Worm (Caenorhabditis elegans) whole organism, L4 larva: ENCODE results near the gene abf-5.

Source experiments
- D1046.2 ChIP-seq: fragments of 200-800 bp; sonication (Bioruptor generic); IDR thresholded peaks from 2 replicates; pipeline ENCODE4 v1.3.6; 2022; ENCODE audit warnings: missing genetic modification characterization, missing compliant biosample characterization
- F10B5.3 ChIP-seq: sonication (generic microtip); optimal IDR thresholded peaks from 2 replicates; lab custom pipeline; 2016; ENCODE audit warnings: mild to moderate bottlenecking, missing genetic modification characterization, missing compliant biosample characterization
- F26F4.8 ChIP-seq: fragments of 200-800 bp; sonication (Bioruptor generic); conservative IDR thresholded peaks from 2 replicates; pipeline ENCODE4 v1.3.6; 2022; ENCODE audit warnings: missing genetic modification characterization, missing compliant biosample characterization
- F49E8.2 ChIP-seq: sonication (generic microtip); optimal IDR thresholded peaks from 2 replicates; lab custom pipeline; 2016; ENCODE audit warnings: missing compliant biosample characterization, mild to moderate bottlenecking, missing genetic modification characterization, borderline replicate concordance
- Y48G9A.11 ChIP-seq: fragments of 200-800 bp; sonication (Bioruptor generic); IDR thresholded peaks from 2 replicates; pipeline ENCODE4 v1.3.6; 2022; ENCODE audit warnings: missing genetic modification reagents, missing genetic modification characterization, missing compliant biosample characterization
- Y5F2A.4 ChIP-seq: fragments of 200-800 bp; sonication (Bioruptor generic); optimal IDR thresholded peaks from 2 replicates; lab custom pipeline; 2018; ENCODE audit warnings: mild to moderate bottlenecking, missing genetic modification characterization, missing compliant biosample characterization
- aha-1 ChIP-seq: fragments of 150-350 bp; peaks from one replicate; lab custom pipeline; 2014; ENCODE audit warnings: missing biosample characterization, missing genetic modification characterization
- aly-2 ChIP-seq: sonication (generic microtip); optimal IDR thresholded peaks from 2 replicates; lab custom pipeline; 2018; ENCODE audit warnings: missing biosample characterization, missing genetic modification characterization
- ama-1 ChIP-seq: fragments of 150-350 bp; optimal IDR thresholded peaks from 2 replicates; lab custom pipeline; 2014; ENCODE audit warnings: inconsistent platforms, mixed read lengths
- attf-4 ChIP-seq: sonication (generic microtip); optimal IDR thresholded peaks from 3 replicates; lab custom pipeline; 2017; ENCODE audit warnings: missing biosample characterization, missing genetic modification characterization
- ceh-20 ChIP-seq: fragments of 200-800 bp; sonication (Bioruptor generic); IDR thresholded peaks from 2 replicates; pipeline ENCODE4 v1.3.6; 2022; ENCODE audit warnings: missing genetic modification reagents, missing genetic modification characterization, missing compliant biosample characterization
- ceh-28 ChIP-seq: fragments of 150-350 bp; optimal IDR thresholded peaks from 2 replicates; lab custom pipeline; 2014; ENCODE audit warnings: missing biosample characterization, missing genetic modification reagents, missing genetic modification characterization
- ceh-44 ChIP-seq: fragments of 200-800 bp; sonication (Bioruptor generic); IDR thresholded peaks from 2 replicates; pipeline ENCODE4 v1.3.6; 2022; ENCODE audit warnings: missing genetic modification reagents, missing genetic modification characterization, missing compliant biosample characterization
- ceh-82 ChIP-seq: sonication (generic microtip); optimal IDR thresholded peaks from 2 replicates; lab custom pipeline; 2017; ENCODE audit warnings: missing biosample characterization, missing genetic modification characterization
- dmd-6 ChIP-seq: fragments of 200-800 bp; sonication (Bioruptor generic); IDR thresholded peaks from 2 replicates; pipeline ENCODE4 v1.3.6; 2022; ENCODE audit warnings: missing genetic modification reagents, missing genetic modification characterization, missing compliant biosample characterization
- dmd-9 ChIP-seq: fragments of 200-800 bp; sonication (Bioruptor generic); IDR thresholded peaks from 2 replicates; pipeline ENCODE4 v1.3.6; 2022; ENCODE audit warnings: missing genetic modification reagents, missing genetic modification characterization, missing compliant biosample characterization
- dve-1 ChIP-seq: sonication (generic microtip); optimal IDR thresholded peaks from 2 replicates; lab custom pipeline; 2017; ENCODE audit warnings: antibody characterized with exemption, mild to moderate bottlenecking, missing genetic modification characterization, missing compliant biosample characterization; ENCODE audit not compliant: insufficient read depth
- fkh-10 ChIP-seq: fragments of 150-350 bp; optimal IDR thresholded peaks from 2 replicates; lab custom pipeline; 2014; ENCODE audit warnings: missing biosample characterization, missing genetic modification reagents, missing genetic modification characterization
- hlh-11 ChIP-seq: fragments of 200-800 bp; sonication (Bioruptor generic); optimal IDR thresholded peaks from 2 replicates; lab custom pipeline; 2018; ENCODE audit warnings: mild to moderate bottlenecking, missing genetic modification characterization, missing compliant biosample characterization
- lim-7 ChIP-seq: fragments of 200-800 bp; sonication (Bioruptor generic); IDR thresholded peaks from 2 replicates; pipeline ENCODE4 v1.3.6; 2022; ENCODE audit warnings: missing genetic modification characterization, missing compliant biosample characterization
- lin-1 ChIP-seq: fragments of 200-800 bp; sonication (Bioruptor generic); IDR thresholded peaks from 2 replicates; pipeline ENCODE4 v1.3.6; 2022; ENCODE audit warnings: missing genetic modification reagents, missing genetic modification characterization, missing compliant biosample characterization
- lin-15B ChIP-seq: fragments of 150-350 bp; sonication (generic microtip); optimal IDR thresholded peaks from 3 replicates; lab custom pipeline; 2014; ENCODE audit warnings: missing biosample characterization, missing genetic modification characterization
- lin-29 ChIP-seq: fragments of 200-800 bp; sonication (Bioruptor generic); IDR thresholded peaks from 2 replicates; pipeline ENCODE4 v1.3.6; 2022; ENCODE audit warnings: missing genetic modification reagents, missing genetic modification characterization, missing compliant biosample characterization
- lin-38 ChIP-seq: fragments of 200-800 bp; sonication (Bioruptor generic); IDR thresholded peaks from 2 replicates; pipeline ENCODE4 v1.3.6; 2022; ENCODE audit warnings: missing genetic modification reagents, missing genetic modification characterization, missing compliant biosample characterization
- lin-39 ChIP-seq: fragments of 150-350 bp; optimal IDR thresholded peaks from 2 replicates; lab custom pipeline; 2014; ENCODE audit warnings: missing biosample characterization, missing genetic modification reagents, missing genetic modification characterization
- lir-3 ChIP-seq: sonication (generic microtip); optimal IDR thresholded peaks from 2 replicates; lab custom pipeline; 2016; ENCODE audit warnings: mild to moderate bottlenecking, missing genetic modification characterization, missing compliant biosample characterization
- lsy-2 ChIP-seq, 2 experiments: fragments of 150-350 bp in 1 of 2; sonication (generic microtip) in 1 of 2; optimal IDR thresholded peaks; 2 replicates each; lab custom pipeline; 2014 to 2017; ENCODE audit warnings: missing biosample characterization in 2 of 2, missing genetic modification characterization in 2 of 2
- madf-9 ChIP-seq: fragments of 200-800 bp; sonication (Bioruptor generic); conservative IDR thresholded peaks from 2 replicates; pipeline ENCODE4 v1.3.6; 2022; ENCODE audit warnings: missing genetic modification reagents, missing genetic modification characterization, missing compliant biosample characterization
- mdl-1 ChIP-seq, 2 experiments: fragments of 150-350 bp in 1 of 2; sonication (generic microtip) in 1 of 2; optimal IDR thresholded peaks; 2 replicates each; lab custom pipeline; 2014 to 2017; ENCODE audit warnings: missing biosample characterization in 2 of 2, missing genetic modification characterization in 2 of 2
- mdt-29 ChIP-seq: fragments of 200-800 bp; sonication (Bioruptor generic); IDR thresholded peaks from 2 replicates; pipeline ENCODE4 v1.3.6; 2022; ENCODE audit warnings: missing genetic modification reagents, missing genetic modification characterization, missing compliant biosample characterization
- mep-1 ChIP-seq: fragments of 150-350 bp; sonication (generic microtip); optimal IDR thresholded peaks from 3 replicates; lab custom pipeline; 2014; ENCODE audit warnings: missing biosample characterization, missing genetic modification characterization
- mxl-2 ChIP-seq: fragments of 200-800 bp; sonication (Bioruptor generic); conservative IDR thresholded peaks from 2 replicates; pipeline ENCODE4 v1.3.6; 2022; ENCODE audit warnings: missing genetic modification reagents, missing genetic modification characterization, missing compliant biosample characterization
- mxl-3 ChIP-seq: fragments of 200-800 bp; sonication (Bioruptor generic); optimal IDR thresholded peaks from 2 replicates; lab custom pipeline; 2018; ENCODE audit warnings: mild to moderate bottlenecking, missing genetic modification characterization, missing compliant biosample characterization
- nhr-11 ChIP-seq: fragments of 150-350 bp; optimal IDR thresholded peaks from 2 replicates; lab custom pipeline; 2014; ENCODE audit warnings: missing biosample characterization, missing genetic modification characterization
- nhr-111 ChIP-seq: fragments of 200-800 bp; sonication (Bioruptor generic); optimal IDR thresholded peaks from 2 replicates; lab custom pipeline; 2018; ENCODE audit warnings: mild to moderate bottlenecking, missing genetic modification characterization, missing compliant biosample characterization
- nhr-237 ChIP-seq: sonication (generic microtip); optimal IDR thresholded peaks from 2 replicates; lab custom pipeline; 2017; ENCODE audit warnings: missing biosample characterization, missing genetic modification characterization
- nhr-41 ChIP-seq: fragments of 200-800 bp; sonication (Bioruptor generic); IDR thresholded peaks from 2 replicates; pipeline ENCODE4 v1.3.6; 2022; ENCODE audit warnings: missing genetic modification reagents, missing genetic modification characterization, missing compliant biosample characterization
- nhr-42 ChIP-seq: fragments of 200-800 bp; sonication (Bioruptor generic); IDR thresholded peaks from 2 replicates; pipeline ENCODE4 v1.3.6; 2022; ENCODE audit warnings: missing genetic modification characterization, missing compliant biosample characterization
- nhr-48 ChIP-seq: sonication (generic microtip); optimal IDR thresholded peaks from 2 replicates; lab custom pipeline; 2016; ENCODE audit warnings: mild to moderate bottlenecking, missing genetic modification characterization, missing compliant biosample characterization
- nhr-76 ChIP-seq: fragments of 150-350 bp; optimal IDR thresholded peaks from 2 replicates; lab custom pipeline; 2014; ENCODE audit warnings: missing biosample characterization, missing genetic modification characterization
- php-3 ChIP-seq: fragments of 200-800 bp; sonication (Bioruptor generic); IDR thresholded peaks from 2 replicates; pipeline ENCODE4 v1.3.6; 2022; ENCODE audit warnings: missing genetic modification reagents, missing genetic modification characterization, missing compliant biosample characterization
- pqm-1 ChIP-seq: sonication (generic microtip); optimal IDR thresholded peaks from 2 replicates; lab custom pipeline; 2017; ENCODE audit warnings: missing biosample characterization, missing genetic modification characterization
- set-16 ChIP-seq: fragments of 200-800 bp; sonication (Bioruptor generic); IDR thresholded peaks from 2 replicates; pipeline ENCODE4 v1.3.6; 2022; ENCODE audit warnings: missing genetic modification reagents, missing genetic modification characterization, missing compliant biosample characterization
- skn-1 ChIP-seq: fragments of 150-350 bp; optimal IDR thresholded peaks from 2 replicates; lab custom pipeline; 2014; ENCODE audit warnings: missing biosample characterization, missing genetic modification characterization
- snpc-4 ChIP-seq: fragments of 150-350 bp; optimal IDR thresholded peaks from 2 replicates; lab custom pipeline; 2014; ENCODE audit warnings: missing biosample characterization, missing genetic modification characterization
- tag-97 ChIP-seq: fragments of 200-800 bp; sonication (Bioruptor generic); IDR thresholded peaks from 2 replicates; pipeline ENCODE4 v1.3.6; 2022; ENCODE audit warnings: missing genetic modification characterization, missing compliant biosample characterization
- unc-62 ChIP-seq, 3 experiments: fragments of 150-350 bp in 1 of 3; sonication (generic microtip); optimal IDR thresholded peaks in 2 of 3; peaks in 1 of 3; 1 replicate in 1 of 3; 2 replicates in 2 of 3; lab custom pipeline; 2014 to 2017; ENCODE audit warnings: missing biosample characterization in 3 of 3, missing genetic modification characterization in 3 of 3, missing genetic modification reagents in 3 of 3, missing genotype in 1 of 3
- zfp-3 ChIP-seq: fragments of 200-800 bp; sonication (Bioruptor generic); conservative IDR thresholded peaks from 2 replicates; pipeline ENCODE4 v1.3.6; 2022; ENCODE audit warnings: missing genetic modification reagents, missing genetic modification characterization, missing compliant biosample characterization
- zip-2 ChIP-seq: fragments of 150-350 bp; optimal IDR thresholded peaks from 2 replicates; lab custom pipeline; 2014; ENCODE audit warnings: missing biosample characterization, missing genetic modification characterization
- ztf-7 ChIP-seq: fragments of 150-350 bp; optimal IDR thresholded peaks from 2 replicates; lab custom pipeline; 2014; ENCODE audit warnings: missing biosample characterization, missing genetic modification characterization

Gene abf-5

ce11 chrX:12759642-12760041 lies 33.0 kb upstream of the abf-5 start (continued):
- TF ChIP-seq nhr-41 (GFP tag; lab: Robert Waterston, UW): peak; percentile 76; the same call in 1 of the 2 replicates
- no peak for TF ChIP-seq aly-2 (tag; lab: Kevin White, UChicago)
- TF ChIP-seq nhr-76 (tag; lab: Kevin White, UChicago): no peak
- TF ChIP-seq ceh-82: no peak
- peak; percentile 70 to 96 for TF ChIP-seq mdl-1 (tag; optimal IDR thresholded peaks at IDR 0.05; lab: Kevin White, UChicago)
- TF ChIP-seq fkh-10: no peak
- TF ChIP-seq mdt-29 (GFP tag; lab: Robert Waterston, UW): peak; percentile 77; the same call in 1 of the 2 replicates
- no peak for TF ChIP-seq ama-1
- TF ChIP-seq mxl-3 (GFP tag; lab: Kevin White, UChicago): peak; percentile 98
- TF ChIP-seq lsy-2 (tag; optimal IDR thresholded peaks at IDR 0.05; lab: Kevin White, UChicago): no peak
- TF ChIP-seq nhr-42 (GFP tag; lab: Robert Waterston, UW): no peak
- no peak for TF ChIP-seq lin-38
- 0 out of 2 replicates have a peak, but pooled peaks have one; percentile 20 for TF ChIP-seq mxl-2 (GFP tag; lab: Robert Waterston, UW)
- TF ChIP-seq dve-1 (tag; lab: Kevin White, UChicago): peak; percentile 88
- TF ChIP-seq tag-97 (GFP tag; lab: Robert Waterston, UW): no peak
- peak in 1 of 2 experiments; percentile 96 for TF ChIP-seq unc-62 (GFP tag; optimal IDR thresholded peaks at IDR 0.05 in 1 of 2; lab: Kevin White, UChicago)
- TF ChIP-seq unc-62 (tag; optimal IDR thresholded peaks at IDR 0.05; lab: Kevin White, UChicago): no peak
- TF ChIP-seq skn-1: no peak
- TF ChIP-seq nhr-48 (tag; lab: Kevin White, UChicago): peak; percentile 79
- no peak for TF ChIP-seq ztf-7 (tag; lab: Kevin White, UChicago)
- no peak for TF ChIP-seq lim-7 (GFP tag; lab: Robert Waterston, UW)
- peak; percentile 91 for TF ChIP-seq hlh-11
- TF ChIP-seq php-3: peak; percentile 84
- peak; percentile 69 for TF ChIP-seq aha-1
- no peak for TF ChIP-seq lin-29 (GFP tag; lab: Robert Waterston, UW)
- TF ChIP-seq lin-15B (tag; lab: Kevin White, UChicago): no peak
- TF ChIP-seq F26F4.8: no peak
- no peak for TF ChIP-seq dmd-9
- no peak for TF ChIP-seq ceh-28 (tag; lab: Kevin White, UChicago)
- TF ChIP-seq lin-1 (GFP tag; lab: Robert Waterston, UW): 0 out of 2 replicates have a peak, but pooled peaks have one; percentile 17

- TF ChIP-seq F10B5.3 (tag; lab: Kevin White, UChicago): no peak
- TF ChIP-seq D1046.2 (GFP tag; lab: Robert Waterston, UW): no peak
- TF ChIP-seq set-16 (GFP tag; lab: Robert Waterston, UW): no peak
- TF ChIP-seq attf-4 (tag; lab: Kevin White, UChicago): no peak
- TF ChIP-seq mxl-2 (GFP tag; lab: Robert Waterston, UW): no peak
- 0 out of 2 replicates have a peak, but pooled peaks have one; percentile 25 for TF ChIP-seq lin-29 (GFP tag; lab: Robert Waterston, UW)
- TF ChIP-seq hlh-11: peak; percentile 80
- no peak for TF ChIP-seq lin-15B (tag; lab: Kevin White, UChicago)
- TF ChIP-seq Y48G9A.11: no peak
- TF ChIP-seq mep-1: no peak
- TF ChIP-seq dmd-6 (GFP tag; lab: Robert Waterston, UW): peak; percentile 49
- TF ChIP-seq tag-97 (GFP tag; lab: Robert Waterston, UW): no peak
- no peak for TF ChIP-seq lim-7 (GFP tag; lab: Robert Waterston, UW)
- TF ChIP-seq lin-39 (tag; lab: Kevin White, UChicago): no peak
- no peak for TF ChIP-seq aly-2 (tag; lab: Kevin White, UChicago)
- TF ChIP-seq ceh-44 (GFP tag; lab: Robert Waterston, UW): no peak
- TF ChIP-seq nhr-11 (tag; lab: Kevin White, UChicago): no peak
- no peak for TF ChIP-seq madf-9
- no peak for TF ChIP-seq zip-2 (tag; lab: Kevin White, UChicago)
- no peak for TF ChIP-seq zfp-3
- TF ChIP-seq snpc-4: no peak
- TF ChIP-seq pqm-1: no peak
- no peak for TF ChIP-seq F49E8.2 (tag; lab: Kevin White, UChicago)
- TF ChIP-seq ceh-28 (tag; lab: Kevin White, UChicago): no peak
- TF ChIP-seq dmd-9: no peak
- no peak for TF ChIP-seq ceh-20 (GFP tag; lab: Robert Waterston, UW)
- TF ChIP-seq lir-3: no peak
- TF ChIP-seq Y5F2A.4 (GFP tag; lab: Kevin White, UChicago): no peak
- TF ChIP-seq nhr-237 (tag; lab: Kevin White, UChicago): no peak
- TF ChIP-seq nhr-111 (GFP tag; lab: Kevin White, UChicago): no peak
Observed at ce11 chrX:12761295-12761775, 31.3 kb upstream of the abf-5 start.
